Fruit fly (Drosophila melanogaster) whole organism, embryonic: ENCODE results near the gene NELF-B.

Experiments
- Ada2b ChIP-seq: fragments of 200-800 bp; sonication (Bioruptor generic); IDR thresholded peaks from 2 replicates; pipeline ENCODE4 v1.3.6; 2022; ENCODE audit warnings: missing biosample characterization, missing genetic modification characterization
- B-H1 ChIP-seq: fragments of 200-800 bp; sonication (Bioruptor generic); IDR thresholded peaks from 3 replicates; pipeline ENCODE4 v1.3.6; 2022; ENCODE audit warnings: missing biosample characterization, missing genetic modification characterization
- CG10267 ChIP-seq: fragments of 200-800 bp; sonication (Bioruptor generic); optimal IDR thresholded peaks from 2 replicates; lab custom pipeline; 2018; ENCODE audit warnings: missing biosample characterization, mild to moderate bottlenecking, missing genetic modification characterization, moderate library complexity
- CG12391 ChIP-seq: fragments of 200-800 bp; sonication (Bioruptor generic); optimal IDR thresholded peaks from 3 replicates; lab custom pipeline; 2018; ENCODE audit warnings: missing biosample characterization, mild to moderate bottlenecking, missing genetic modification characterization, moderate library complexity
- CG14014 ChIP-seq: fragments of 200-800 bp; sonication (Bioruptor generic); IDR thresholded peaks from 2 replicates; pipeline ENCODE4 v1.3.6; 2022; ENCODE audit warnings: missing biosample characterization, missing genetic modification characterization
- CG14667 ChIP-seq: fragments of 200-800 bp; sonication (Bioruptor generic); IDR thresholded peaks from 2 replicates; pipeline ENCODE4 v1.3.6; 2022; ENCODE audit warnings: missing biosample characterization, missing genetic modification characterization
- CG15479 ChIP-seq: fragments of 200-800 bp; sonication (Bioruptor generic); optimal IDR thresholded peaks from 3 replicates; lab custom pipeline; 2019; ENCODE audit warnings: missing biosample characterization, mild to moderate bottlenecking, missing genetic modification characterization, moderate library complexity
- CG17186 ChIP-seq: fragments of 200-800 bp; sonication (Bioruptor generic); optimal IDR thresholded peaks from 3 replicates; lab custom pipeline; 2017; ENCODE audit warnings: missing biosample characterization, missing genetic modification reagents, missing genetic modification characterization
- CG18262 ChIP-seq: fragments of 200-800 bp; optimal IDR thresholded peaks from 3 replicates; lab custom pipeline; 2019; ENCODE audit warnings: missing biosample characterization, mild to moderate bottlenecking, missing genetic modification characterization, moderate library complexity
- CG2199 ChIP-seq: fragments of 200-800 bp; sonication (Bioruptor generic); IDR thresholded peaks from 3 replicates; pipeline ENCODE4 v1.3.6; 2022; ENCODE audit warnings: missing biosample characterization, missing genetic modification characterization
- CG32532 ChIP-seq: fragments of 200-800 bp; sonication (Bioruptor generic); IDR thresholded peaks from 2 replicates; pipeline ENCODE4 v1.3.6; 2022; ENCODE audit warnings: missing biosample characterization, missing genetic modification characterization
- CG32772 ChIP-seq: fragments of 200-800 bp; sonication (Bioruptor generic); IDR thresholded peaks from 2 replicates; pipeline ENCODE4 v1.3.6; 2022; ENCODE audit warnings: missing biosample characterization, missing genetic modification characterization
- CG34422 ChIP-seq: fragments of 200-800 bp; sonication (Bioruptor generic); IDR thresholded peaks from 3 replicates; pipeline ENCODE4 v1.3.6; 2022; ENCODE audit warnings: missing biosample characterization, missing genetic modification characterization
- CG3847 ChIP-seq: fragments of 200-800 bp; sonication (Bioruptor generic); IDR thresholded peaks from 2 replicates; pipeline ENCODE4 v1.3.6; 2022; ENCODE audit warnings: missing biosample characterization, missing genetic modification characterization
- CG4617 ChIP-seq: fragments of 200-800 bp; sonication (Bioruptor generic); optimal IDR thresholded peaks from 3 replicates; lab custom pipeline; 2016; ENCODE audit warnings: missing biosample characterization, missing genetic modification characterization, borderline replicate concordance
- CG7556 ChIP-seq: fragments of 200-800 bp; sonication (Bioruptor generic); optimal IDR thresholded peaks from 2 replicates; lab custom pipeline; 2017; ENCODE audit warnings: missing biosample characterization, mild to moderate bottlenecking, missing genetic modification characterization
- CG7745 ChIP-seq: fragments of 200-800 bp; sonication (Bioruptor generic); optimal IDR thresholded peaks from 2 replicates; lab custom pipeline; 2018; ENCODE audit warnings: missing biosample characterization, mild to moderate bottlenecking, missing genetic modification characterization, moderate library complexity
- CG8089 ChIP-seq: fragments of 200-800 bp; sonication (Bioruptor generic); optimal IDR thresholded peaks from 3 replicates; lab custom pipeline; 2016; ENCODE audit warnings: missing biosample characterization, missing genetic modification characterization
- CG9727 ChIP-seq: fragments of 200-800 bp; sonication (Bioruptor generic); optimal IDR thresholded peaks from 3 replicates; lab custom pipeline; 2017; ENCODE audit warnings: missing biosample characterization, mild to moderate bottlenecking, missing genetic modification characterization
- CG9817 ChIP-seq: fragments of 200-800 bp; sonication (Bioruptor generic); optimal IDR thresholded peaks from 2 replicates; lab custom pipeline; 2018; ENCODE audit warnings: missing biosample characterization, mild to moderate bottlenecking, missing genetic modification characterization, moderate library complexity
- Dip3 ChIP-seq: fragments of 200-800 bp; sonication (Bioruptor generic); optimal IDR thresholded peaks from 3 replicates; lab custom pipeline; 2016; ENCODE audit warnings: missing biosample characterization, missing genetic modification characterization
- Doc3 ChIP-seq: fragments of 200-800 bp; sonication (Bioruptor generic); IDR thresholded peaks from 3 replicates; pipeline ENCODE4 v1.3.6; 2022; ENCODE audit warnings: missing biosample characterization, missing genetic modification characterization; ENCODE audit not compliant: partially characterized antibody
- Dref ChIP-seq: fragments of 200-800 bp; sonication (Bioruptor generic); IDR thresholded peaks from 2 replicates; pipeline ENCODE4 v1.3.6; 2022; ENCODE audit warnings: missing biosample characterization, missing genetic modification characterization
- E2f2 ChIP-seq: fragments of 200-800 bp; sonication (Bioruptor generic); IDR thresholded peaks from 2 replicates; pipeline ENCODE4 v1.3.6; 2022; ENCODE audit warnings: missing biosample characterization, missing genetic modification characterization
- Fer3 ChIP-seq: fragments of 200-800 bp; sonication (Bioruptor generic); optimal IDR thresholded peaks from 2 replicates; lab custom pipeline; 2018; ENCODE audit warnings: missing biosample characterization, mild to moderate bottlenecking, missing genetic modification characterization, moderate library complexity
- H15 ChIP-seq: fragments of 200-800 bp; sonication (Bioruptor generic); IDR thresholded peaks from 3 replicates; pipeline ENCODE4 v1.3.6; 2022; ENCODE audit warnings: missing biosample characterization, missing genetic modification characterization
- Hr78 ChIP-seq, 2 experiments: fragments of 200-800 bp in 1 of 2; fragments of >200 bp in 1 of 2; sonication (Bioruptor generic) in 1 of 2; optimal IDR thresholded peaks; 2 replicates each; lab custom pipeline; 2017 to 2019; ENCODE audit warnings: missing biosample characterization in 2 of 2, missing genetic modification characterization in 2 of 2, mild to moderate bottlenecking in 1 of 2, moderate library complexity in 1 of 2
- Ptx1 ChIP-seq: fragments of 200-800 bp; sonication (Bioruptor generic); IDR thresholded peaks from 2 replicates; pipeline ENCODE4 v1.3.6; 2022; ENCODE audit warnings: missing biosample characterization, missing genetic modification characterization
- Sox100B ChIP-seq: fragments of 200-800 bp; sonication (Bioruptor generic); optimal IDR thresholded peaks from 3 replicates; lab custom pipeline; 2018; ENCODE audit warnings: missing biosample characterization, mild to moderate bottlenecking, missing genetic modification characterization
- abd-A ChIP-seq: fragments of 200-800 bp; sonication (Bioruptor generic); optimal IDR thresholded peaks from 3 replicates; lab custom pipeline; 2019; ENCODE audit warnings: missing biosample characterization, mild to moderate bottlenecking, missing genetic modification characterization, moderate library complexity
- ase ChIP-seq: fragments of 200-800 bp; sonication (Bioruptor generic); IDR thresholded peaks from 3 replicates; pipeline ENCODE4 v1.3.6; 2022; ENCODE audit warnings: missing biosample characterization, missing genetic modification characterization
- az2 ChIP-seq: fragments of 200-800 bp; sonication (Bioruptor generic); optimal IDR thresholded peaks from 3 replicates; lab custom pipeline; 2016; ENCODE audit warnings: missing biosample characterization, missing genetic modification characterization
- en ChIP-seq: fragments of 200-800 bp; sonication (Bioruptor generic); optimal IDR thresholded peaks from 2 replicates; lab custom pipeline; 2016; ENCODE audit warnings: missing biosample characterization, missing genetic modification characterization
- gsb ChIP-seq: fragments of 200-800 bp; sonication (Bioruptor generic); IDR thresholded peaks from 2 replicates; pipeline ENCODE4 v1.3.6; 2022; ENCODE audit warnings: missing biosample characterization, missing genetic modification characterization
- hbn ChIP-seq: fragments of 200-800 bp; sonication (Bioruptor generic); IDR thresholded peaks from 2 replicates; pipeline ENCODE4 v1.3.6; 2022; ENCODE audit warnings: missing biosample characterization, missing genetic modification characterization; ENCODE audit not compliant: partially characterized antibody
- jing ChIP-seq: fragments of 200-800 bp; sonication (Bioruptor generic); optimal IDR thresholded peaks from 2 replicates; lab custom pipeline; 2018; ENCODE audit warnings: missing biosample characterization, mild to moderate bottlenecking, missing genetic modification characterization
- nau ChIP-seq: fragments of 200-800 bp; sonication (Bioruptor generic); optimal IDR thresholded peaks from 3 replicates; lab custom pipeline; 2017; ENCODE audit warnings: missing biosample characterization, mild to moderate bottlenecking, missing genetic modification characterization, missing genetic modification reagents
- nmo ChIP-seq: fragments of 200-800 bp; sonication (Bioruptor generic); optimal IDR thresholded peaks from 2 replicates; lab custom pipeline; 2018; ENCODE audit warnings: missing biosample characterization, mild to moderate bottlenecking, missing genetic modification characterization, moderate library complexity
- pan ChIP-seq, 4 experiments: fragments of >200 bp in 3 of 4; fragments of 200-800 bp in 1 of 4; sonication (Bioruptor generic) in 1 of 4; optimal IDR thresholded peaks in 3 of 4; IDR thresholded peaks in 1 of 4; 2 replicates each; pipeline versions ENCODE4 v1.3.6 to Lab custom; 2017 to 2022; ENCODE audit warnings: missing biosample characterization in 2 of 4, missing genetic modification characterization in 2 of 4, mixed read lengths in 1 of 4
- ranshi ChIP-seq: fragments of 200-800 bp; sonication (Bioruptor generic); IDR thresholded peaks from 2 replicates; pipeline ENCODE4 v1.3.6; 2022; ENCODE audit warnings: missing biosample characterization, missing genetic modification characterization
- rib ChIP-seq: fragments of 200-800 bp; sonication (Bioruptor generic); IDR thresholded peaks from 2 replicates; pipeline ENCODE4 v1.3.6; 2022; ENCODE audit warnings: missing biosample characterization, missing genetic modification characterization
- sc ChIP-seq, 3 experiments: fragments of >200 bp in 2 of 3; fragments of 200-800 bp in 1 of 3; sonication (Bioruptor generic) in 1 of 3; optimal IDR thresholded peaks; 2 replicates in 2 of 3; 3 replicates in 1 of 3; lab custom pipeline; 2017; ENCODE audit warnings: mild to moderate bottlenecking in 1 of 3, missing biosample characterization in 1 of 3, missing genetic modification characterization in 1 of 3, missing genetic modification reagents in 1 of 3
- sob ChIP-seq: fragments of 200-800 bp; sonication (Bioruptor generic); IDR thresholded peaks from 2 replicates; pipeline ENCODE4 v1.3.6; 2022; ENCODE audit warnings: missing biosample characterization, missing genetic modification characterization
- stc ChIP-seq: fragments of 200-800 bp; sonication (Bioruptor generic); IDR thresholded peaks from 2 replicates; pipeline ENCODE4 v1.3.6; 2022; ENCODE audit warnings: missing biosample characterization, missing genetic modification characterization
- tx ChIP-seq: fragments of 200-800 bp; sonication (Bioruptor generic); optimal IDR thresholded peaks from 2 replicates; lab custom pipeline; 2016; ENCODE audit warnings: missing biosample characterization, missing genetic modification characterization
- vfl ChIP-seq: fragments of 200-800 bp; sonication (Bioruptor generic); optimal IDR thresholded peaks from 2 replicates; lab custom pipeline; 2016; ENCODE audit warnings: missing biosample characterization, missing genetic modification characterization
- zen ChIP-seq: fragments of 200-800 bp; sonication (Bioruptor generic); optimal IDR thresholded peaks from 3 replicates; lab custom pipeline; 2018; ENCODE audit warnings: missing biosample characterization, mild to moderate bottlenecking, missing genetic modification characterization, moderate library complexity

NELF-B gene

dm6 chrX:7701282-7702078, 26.7 kb downstream of the NELF-B start (continued):
- peak; percentile 74 for TF ChIP-seq Sox100B (GFP tag; lab: Kevin White, UChicago)
- peak; percentile 77 for TF ChIP-seq Ptx1 (GFP tag; lab: Robert Waterston, UW)
- TF ChIP-seq CG32532 (GFP tag; lab: Robert Waterston, UW), result peak; percentile 85
- TF ChIP-seq CG14014 (GFP tag; lab: Robert Waterston, UW), result peak; percentile 60
- peak; percentile 35 for TF ChIP-seq nmo (GFP tag; lab: Kevin White, UChicago)
- no peak for TF ChIP-seq Doc3 (GFP tag; lab: Robert Waterston, UW)
- peak; percentile 64 for TF ChIP-seq Dip3 (GFP tag; lab: Kevin White, UChicago)
- TF ChIP-seq tx (GFP tag; lab: Kevin White, UChicago), result peak; percentile 32
- no peak for TF ChIP-seq CG2199 (GFP tag; lab: Robert Waterston, UW)
- peak; percentile 18 for TF ChIP-seq abd-A (tag; lab: Kevin White, UChicago)
- no peak for TF ChIP-seq jing (GFP tag; lab: Kevin White, UChicago)
- peak; percentile 48 for TF ChIP-seq en (GFP tag; lab: Kevin White, UChicago)
- TF ChIP-seq rib, result peak; percentile 28; the same call in 1 of the 2 replicates
- peak; percentile 59 for TF ChIP-seq vfl (GFP tag; lab: Kevin White, UChicago)
- peak; percentile 65; the same call in 1 of the 3 replicates for TF ChIP-seq ase
- TF ChIP-seq sc (optimal IDR thresholded peaks at IDR 0.05; lab: Kevin White, UChicago), result no peak
- TF ChIP-seq sc (GFP tag; optimal IDR thresholded peaks at IDR 0.05; lab: Kevin White, UChicago), result peak; percentile 7
- peak; percentile 60 for TF ChIP-seq CG10267
- TF ChIP-seq sob (GFP tag; lab: Robert Waterston, UW), result peak; percentile 56; the same call in 1 of the 2 replicates
- no peak for TF ChIP-seq CG7745 (tag; lab: Kevin White, UChicago)
- TF ChIP-seq gsb (GFP tag; lab: Robert Waterston, UW), result peak; percentile 56
- TF ChIP-seq CG4617 (GFP tag; lab: Kevin White, UChicago), result no peak
- TF ChIP-seq stc (GFP tag; lab: Robert Waterston, UW), result peak; percentile 47; the same call in 1 of the 2 replicates
- TF ChIP-seq B-H1 (GFP tag; lab: Robert Waterston, UW), result peak; percentile 20; the same call in 1 of the 3 replicates
- no peak for TF ChIP-seq Hr78 (GFP tag; optimal IDR thresholded peaks at IDR 0.05; lab: Kevin White, UChicago)
- peak; percentile 66; the same call in 1 of the 3 replicates for TF ChIP-seq CG34422 (GFP tag; lab: Robert Waterston, UW)
- peak; percentile 77 for TF ChIP-seq CG12391
- peak; percentile 73 for TF ChIP-seq CG18262 (tag; lab: Kevin White, UChicago)
- peak; percentile 53; the same call in 1 of the 2 replicates for TF ChIP-seq Ada2b
- TF ChIP-seq CG32772, result peak; percentile 69
- TF ChIP-seq CG9817 (tag; lab: Kevin White, UChicago), result peak; percentile 82
- TF ChIP-seq CG3847 (GFP tag; lab: Robert Waterston, UW), result peak; percentile 72
- peak; percentile 62 for TF ChIP-seq nau
- peak; percentile 57 for TF ChIP-seq az2 (GFP tag; lab: Kevin White, UChicago)
- TF ChIP-seq zen, result peak; percentile 1
- 0 out of 2 replicates have a peak, but pooled peaks have one; percentile 21 for TF ChIP-seq ranshi (GFP tag; lab: Robert Waterston, UW)

- TF ChIP-seq ase (peak; percentile 94), CG14667 (GFP tag; lab: Robert Waterston, UW) (peak; percentile 94), Fer3 (tag; lab: Kevin White, UChicago) (peak; percentile 94), H15 (peak; percentile 91), E2f2 (GFP tag; lab: Robert Waterston, UW) (peak; percentile 63), CG17186 (GFP tag; lab: Kevin White, UChicago) (peak; percentile 54), CG15479 (GFP tag; lab: Kevin White, UChicago) (no peak), CG8089 (GFP tag; lab: Kevin White, UChicago) (peak; percentile 86), Dref (GFP tag; lab: Robert Waterston, UW) (no peak), CG7556 (GFP tag; lab: Kevin White, UChicago) (peak; percentile 81), CG9727 (GFP tag; lab: Kevin White, UChicago) (peak; percentile 84), pan (optimal IDR thresholded peaks at IDR 0.05; lab: Kevin White, UChicago) (no peak), pan (GFP tag; optimal IDR thresholded peaks at IDR 0.05 in 1 of 2, IDR thresholded peaks at IDR 0.05 in 1 of 2) (peak in 1 of 2 experiments; percentile 95), hbn (GFP tag; lab: Robert Waterston, UW) (no peak)
These were observed 27.8 kb downstream of the NELF-B start for dm6 chrX:7700239-7700793.
